Fruit fly (Drosophila melanogaster): Measurements from ENCODE around the gene dmrt99B.

Gene dmrt99B

dm6 chr3R:29723048-29723656, 30.8 kb downstream of the dmrt99B start, which contains the start of gene Pcd:
Gene Pcd, plus strand, starts transcription at chr3R:29723163.
- no peak for TF ChIP-seq CG2116 (GFP tag; optimal IDR thresholded peaks at IDR 0.05)
- TF ChIP-seq CG14965 (GFP tag; optimal IDR thresholded peaks at IDR 0.05; ENCODE audit: borderline replicate concordance), result no peak
- TF ChIP-seq CG17912 (GFP tag; optimal IDR thresholded peaks at IDR 0.05), result no peak
- no peak for TF ChIP-seq Lpt (GFP tag; optimal IDR thresholded peaks at IDR 0.05)
- peak; percentile 50 for TF ChIP-seq pzg (GFP tag; optimal IDR thresholded peaks at IDR 0.05)
- no peak for TF ChIP-seq schlank (tag; optimal IDR thresholded peaks at IDR 0.05)
- TF ChIP-seq CG12299 (tag; optimal IDR thresholded peaks at IDR 0.05), result no peak
- TF ChIP-seq BEAF-32 (GFP tag; optimal IDR thresholded peaks at IDR 0.05), result no peak
- TF ChIP-seq CG9817 (tag; optimal IDR thresholded peaks at IDR 0.05), result no peak
- no peak for TF ChIP-seq Camta (GFP tag; optimal IDR thresholded peaks at IDR 0.05)
- TF ChIP-seq nerfin-2 (GFP tag; IDR thresholded peaks at IDR 0.05; ENCODE audit: partially characterized antibody), result no peak
- TF ChIP-seq CG30431 (GFP tag; optimal IDR thresholded peaks at IDR 0.05), result no peak
- TF ChIP-seq sc (optimal IDR thresholded peaks at IDR 0.05), result no peak
- TF ChIP-seq sc (GFP tag; optimal IDR thresholded peaks at IDR 0.05), result no peak
- no peak for TF ChIP-seq Eip74EF (GFP tag; optimal IDR thresholded peaks at IDR 0.05)
- peak; percentile 43 for TF ChIP-seq CG10543 (GFP tag; optimal IDR thresholded peaks at IDR 0.05)
- no peak for TF ChIP-seq ttk (GFP tag; IDR thresholded peaks at IDR 0.05)
- no peak for TF ChIP-seq CG10147 (GFP tag; optimal IDR thresholded peaks at IDR 0.05)
- no peak for TF ChIP-seq CG11456 (GFP tag; IDR thresholded peaks at IDR 0.05)
- no peak for TF ChIP-seq CG6683 (GFP tag; optimal IDR thresholded peaks at IDR 0.05)
- TF ChIP-seq croc (GFP tag; conservative IDR thresholded peaks at IDR 0.05), result no peak
- peak; percentile 38 for TF ChIP-seq gfzf (GFP tag; optimal IDR thresholded peaks at IDR 0.05)
- no peak for TF ChIP-seq CG15073 (GFP tag; optimal IDR thresholded peaks at IDR 0.05)
- TF ChIP-seq da (GFP tag; optimal IDR thresholded peaks at IDR 0.05), result no peak
- no peak for TF ChIP-seq CG7963 (GFP tag; IDR thresholded peaks at IDR 0.05; ENCODE audit: partially characterized antibody)
- peak; percentile 5 for TF ChIP-seq CG4617 (GFP tag; optimal IDR thresholded peaks at IDR 0.05; ENCODE audit: borderline replicate concordance)
- peak; percentile 70 for TF ChIP-seq CG8924 (tag; optimal IDR thresholded peaks at IDR 0.05)
- no peak for TF ChIP-seq CG12236 (GFP tag; optimal IDR thresholded peaks at IDR 0.05)
- no peak for TF ChIP-seq lola (GFP tag; optimal IDR thresholded peaks at IDR 0.05)
- TF ChIP-seq fd3F (GFP tag; optimal IDR thresholded peaks at IDR 0.05), result no peak
- TF ChIP-seq sisA (GFP tag; IDR thresholded peaks at IDR 0.05), result no peak
- TF ChIP-seq CG8359 (GFP tag; optimal IDR thresholded peaks at IDR 0.05; ENCODE audit: borderline replicate concordance), result no peak
- no peak for TF ChIP-seq CG9215 (GFP tag; IDR thresholded peaks at IDR 0.05)
- no peak for TF ChIP-seq HHEX (GFP tag; optimal IDR thresholded peaks at IDR 0.05)
- no peak for TF ChIP-seq dysf (GFP tag; IDR thresholded peaks at IDR 0.05)
- TF ChIP-seq Jarid2 (GFP tag; optimal IDR thresholded peaks at IDR 0.05), result no peak
- TF ChIP-seq CG11695 (GFP tag; IDR thresholded peaks at IDR 0.05), result no peak
- no peak for TF ChIP-seq CG4404 (GFP tag; IDR thresholded peaks at IDR 0.05)
- TF ChIP-seq CG8388 (GFP tag; optimal IDR thresholded peaks at IDR 0.05), result no peak
- peak; percentile 21 for TF ChIP-seq ewg (GFP tag; optimal IDR thresholded peaks at IDR 0.05)
- TF ChIP-seq ham (GFP tag; IDR thresholded peaks at IDR 0.05), result no peak
- no peak for TF ChIP-seq Nf-YC (tag; optimal IDR thresholded peaks at IDR 0.05)
- TF ChIP-seq Hey (tag; optimal IDR thresholded peaks at IDR 0.05), result no peak
- no peak for TF ChIP-seq Hr51 (GFP tag; optimal IDR thresholded peaks at IDR 0.05)
- no peak for TF ChIP-seq CG30403 (GFP tag; optimal IDR thresholded peaks at IDR 0.05)
- peak; percentile 76; the same call in 2 of the 3 replicates for TF ChIP-seq CG6175 (GFP tag; IDR thresholded peaks at IDR 0.05)
- no peak for TF ChIP-seq CG6272 (GFP tag; IDR thresholded peaks at IDR 0.05)
- no peak for TF ChIP-seq CG4707 (GFP tag; optimal IDR thresholded peaks at IDR 0.05)
- TF ChIP-seq p53 (GFP tag; optimal IDR thresholded peaks at IDR 0.05), result no peak
- TF ChIP-seq CTCF (GFP tag; optimal IDR thresholded peaks at IDR 0.05), result no peak

Data from whole organism, embryonic.